Worm (Caenorhabditis elegans) whole organism, early embryonic: ENCODE results near the gene ckk-1.

Source experiments
- B0310.2 ChIP-seq: sonication (generic microtip); optimal IDR thresholded peaks from 2 replicates; lab custom pipeline; 2016; ENCODE audit warnings: mild to moderate bottlenecking, missing genetic modification characterization, missing compliant biosample characterization
- F13C5.2 ChIP-seq: sonication (generic microtip); optimal IDR thresholded peaks from 2 replicates; lab custom pipeline; 2017; ENCODE audit warnings: mild to moderate bottlenecking, missing genetic modification characterization, inconsistent platforms, missing compliant biosample characterization
- aly-1 ChIP-seq: sonication (generic microtip); optimal IDR thresholded peaks from 2 replicates; lab custom pipeline; 2016; ENCODE audit warnings: missing genetic modification characterization, missing compliant biosample characterization
- ama-1 ChIP-seq: fragments of 150-350 bp; optimal IDR thresholded peaks from 2 replicates; lab custom pipeline; 2014
- ceh-13 ChIP-seq: fragments of 200-800 bp; sonication (Bioruptor generic); optimal IDR thresholded peaks from 2 replicates; lab custom pipeline; 2018; ENCODE audit warnings: mild to moderate bottlenecking, missing genetic modification characterization, missing compliant biosample characterization
- ceh-36 ChIP-seq: sonication (generic microtip); optimal IDR thresholded peaks from 2 replicates; lab custom pipeline; 2016; ENCODE audit warnings: missing genetic modification characterization, inconsistent platforms, missing compliant biosample characterization
- ets-7 ChIP-seq: sonication (generic microtip); optimal IDR thresholded peaks from 2 replicates; lab custom pipeline; 2016; ENCODE audit warnings: missing genotype, missing genetic modification characterization, missing compliant biosample characterization
- flt-1 ChIP-seq: fragments of 200-800 bp; sonication (Bioruptor generic); IDR thresholded peaks from 2 replicates; pipeline ENCODE4 v1.3.6; 2022; ENCODE audit warnings: missing genetic modification characterization, missing compliant biosample characterization
- hmbx-1 ChIP-seq: sonication (generic microtip); optimal IDR thresholded peaks from 2 replicates; lab custom pipeline; 2016; ENCODE audit warnings: mild to moderate bottlenecking, missing genetic modification characterization, missing compliant biosample characterization
- hmg-4 ChIP-seq: fragments of 200-800 bp; sonication (Bioruptor generic); optimal IDR thresholded peaks from 2 replicates; lab custom pipeline; 2018; ENCODE audit warnings: mild to moderate bottlenecking, missing genetic modification characterization, missing compliant biosample characterization
- hnd-1 ChIP-seq: sonication (generic microtip); optimal IDR thresholded peaks from 2 replicates; lab custom pipeline; 2016; ENCODE audit warnings: missing genetic modification characterization, missing compliant biosample characterization
- pes-1 ChIP-seq: fragments of 200-800 bp; sonication (Bioruptor generic); IDR thresholded peaks from 2 replicates; pipeline ENCODE4 v1.3.6; 2022; ENCODE audit warnings: missing genetic modification reagents, missing genetic modification characterization, missing compliant biosample characterization
- scrt-1 ChIP-seq: fragments of 200-800 bp; sonication (Bioruptor generic); IDR thresholded peaks from 2 replicates; pipeline ENCODE4 v1.3.6; 2022; ENCODE audit warnings: missing genetic modification characterization, missing compliant biosample characterization
- sea-1 ChIP-seq: fragments of 200-800 bp; sonication (Bioruptor generic); conservative IDR thresholded peaks from 2 replicates; pipeline ENCODE4 v1.3.6; 2022; ENCODE audit warnings: missing genetic modification characterization, missing compliant biosample characterization
- tbx-11 ChIP-seq: fragments of 200-800 bp; sonication (Bioruptor generic); IDR thresholded peaks from 2 replicates; pipeline ENCODE4 v1.3.6; 2022; ENCODE audit warnings: missing genetic modification characterization, missing compliant biosample characterization
- tbx-37 ChIP-seq: fragments of 200-800 bp; sonication (Bioruptor generic); conservative IDR thresholded peaks from 2 replicates; pipeline ENCODE4 v1.3.6; 2022; ENCODE audit warnings: missing genetic modification reagents, missing genetic modification characterization, missing compliant biosample characterization
- tra-4 ChIP-seq: sonication (generic microtip); optimal IDR thresholded peaks from 2 replicates; lab custom pipeline; 2017; ENCODE audit warnings: missing genetic modification characterization, missing compliant biosample characterization

ckk-1 gene

DNA sequence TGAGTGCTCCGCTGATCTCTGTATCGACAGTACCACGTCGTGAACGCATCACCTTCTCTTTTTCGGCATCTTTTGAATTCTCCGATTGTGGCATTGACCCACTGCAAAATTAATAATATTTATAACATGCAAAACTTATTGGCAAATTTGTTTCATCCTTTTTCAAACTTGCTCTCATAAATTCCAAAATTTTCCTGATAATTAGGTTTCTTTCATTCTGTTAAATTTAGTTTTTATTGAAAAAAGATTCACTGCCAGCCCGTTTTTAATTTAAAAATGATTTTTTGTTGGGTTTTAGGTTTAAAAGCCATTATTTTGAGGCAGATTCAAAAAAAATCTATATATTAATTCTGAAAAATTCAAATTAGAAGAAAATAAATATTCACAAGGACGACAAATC is 35.3 kb upstream of the ckk-1 start, which contains the start of gene wdr-37:
Gene wdr-37, minus strand, starts transcription at position 101 of the 400 bp plus-strand sequence.
- TF ChIP-seq hmg-4 (GFP tag; lab: Kevin White, UChicago): no peak
- TF ChIP-seq tbx-11 (GFP tag; lab: Robert Waterston, UW): no peak
- no peak for TF ChIP-seq hnd-1
- TF ChIP-seq sea-1 (GFP tag; lab: Robert Waterston, UW): no peak
- no peak for TF ChIP-seq ceh-36
- TF ChIP-seq aly-1 (tag; lab: Kevin White, UChicago): no peak
- TF ChIP-seq B0310.2: no peak

ce11 chrIII:5601999-5602398 is 33.3 kb upstream of the ckk-1 start:
- TF ChIP-seq tbx-11 (GFP tag; lab: Robert Waterston, UW) (peak; percentile 96), hmg-4 (GFP tag; lab: Kevin White, UChicago) (peak; percentile 99), ets-7 (tag; lab: Kevin White, UChicago) (peak; percentile 90), aly-1 (tag; lab: Kevin White, UChicago) (peak; percentile 99), ceh-13 (GFP tag; lab: Kevin White, UChicago) (peak; percentile 91), hmbx-1 (tag; lab: Kevin White, UChicago) (peak; percentile 91), sea-1 (GFP tag; lab: Robert Waterston, UW) (peak; percentile 97), scrt-1 (peak; percentile 98), hnd-1 (peak; percentile 86), tra-4 (tag; lab: Kevin White, UChicago) (peak; percentile 94), tbx-37 (GFP tag; lab: Robert Waterston, UW) (peak; percentile 96), ama-1 (no peak), B0310.2 (peak; percentile 96), ceh-36 (peak; percentile 97), F13C5.2 (tag; lab: Kevin White, UChicago) (peak; percentile 97), flt-1 (GFP tag; lab: Robert Waterston, UW) (peak; percentile 98), pes-1 (GFP tag; lab: Robert Waterston, UW) (peak; percentile 97)

ce11 chrIII:5603439-5603986 is 31.8 kb upstream of the ckk-1 start, which contains the start of gene madf-11:
TSS of gene madf-11 (minus strand) at chrIII:5603489.
- TF ChIP-seq flt-1 (GFP tag; lab: Robert Waterston, UW) (no peak), ceh-36 (no peak), hnd-1 (no peak), ama-1 (no peak), hmbx-1 (tag; lab: Kevin White, UChicago) (no peak), tbx-37 (GFP tag; lab: Robert Waterston, UW) (0 out of 2 replicates have a peak, but pooled peaks have one; percentile 33), scrt-1 (no peak), pes-1 (GFP tag; lab: Robert Waterston, UW) (no peak), ets-7 (tag; lab: Kevin White, UChicago) (peak; percentile 1), hmg-4 (GFP tag; lab: Kevin White, UChicago) (peak; percentile 68), ceh-13 (GFP tag; lab: Kevin White, UChicago) (no peak), tra-4 (tag; lab: Kevin White, UChicago) (no peak), tbx-11 (GFP tag; lab: Robert Waterston, UW) (no peak), B0310.2 (no peak), sea-1 (GFP tag; lab: Robert Waterston, UW) (no peak), F13C5.2 (tag; lab: Kevin White, UChicago) (peak; percentile 6), aly-1 (tag; lab: Kevin White, UChicago) (no peak)

ce11 chrIII:5604080-5604479 is 31.2 kb upstream of the ckk-1 start, which contains the start of gene xnd-1:
TSS of gene xnd-1 (plus strand) at chrIII:5604460.
- TF ChIP-seq ama-1 (no peak), tbx-11 (GFP tag; lab: Robert Waterston, UW) (no peak), ceh-13 (GFP tag; lab: Kevin White, UChicago) (no peak), F13C5.2 (tag; lab: Kevin White, UChicago) (no peak)

DNA sequence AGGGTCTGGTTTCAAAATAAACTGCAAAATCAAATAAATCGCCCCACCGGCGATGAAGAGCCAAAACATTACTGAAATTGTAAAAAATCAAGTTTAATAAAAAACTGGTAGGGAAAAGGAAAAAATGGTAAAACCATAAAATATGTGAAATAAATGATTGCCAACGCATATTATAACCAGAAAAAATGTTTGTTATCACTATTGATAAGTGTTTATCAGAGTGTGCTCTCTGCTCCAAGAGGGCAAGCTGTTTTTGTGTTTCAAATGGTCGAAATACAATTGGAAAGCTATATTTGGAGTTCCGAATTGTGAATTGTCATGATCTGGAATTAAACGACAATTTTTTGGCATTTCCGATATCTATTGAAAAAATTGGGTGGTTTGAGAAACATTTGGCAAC is 25.0 kb upstream of the ckk-1 start, which contains the start of gene C05D2.8:
Gene C05D2.8, minus strand, starts transcription at position 71 of the 400 bp plus-strand sequence.
- TF ChIP-seq ceh-36 (no peak), pes-1 (GFP tag; lab: Robert Waterston, UW) (no peak), hnd-1 (no peak), tra-4 (tag; lab: Kevin White, UChicago) (no peak), hmg-4 (GFP tag; lab: Kevin White, UChicago) (no peak), hmbx-1 (tag; lab: Kevin White, UChicago) (no peak), tbx-37 (GFP tag; lab: Robert Waterston, UW) (no peak), ama-1 (no peak), tbx-11 (GFP tag; lab: Robert Waterston, UW) (no peak), aly-1 (tag; lab: Kevin White, UChicago) (no peak), flt-1 (GFP tag; lab: Robert Waterston, UW) (no peak), ets-7 (tag; lab: Kevin White, UChicago) (no peak), B0310.2 (no peak)

ce11 chrIII:5611604-5612324 is 23.5 kb upstream of the ckk-1 start, which contains the start of gene bas-1:
TSS of gene bas-1 (plus strand) at chrIII:5612274.
- TF ChIP-seq flt-1 (GFP tag; lab: Robert Waterston, UW) (no peak), tbx-11 (GFP tag; lab: Robert Waterston, UW) (no peak), ets-7 (tag; lab: Kevin White, UChicago) (no peak), ceh-13 (GFP tag; lab: Kevin White, UChicago) (no peak)

ce11 chrIII:5614648-5615047 is 20.6 kb upstream of the ckk-1 start, which contains the start of gene basl-1:
TSS of gene basl-1 (plus strand) at chrIII:5614948.
- TF ChIP-seq aly-1 (tag; lab: Kevin White, UChicago) (no peak), F13C5.2 (tag; lab: Kevin White, UChicago) (no peak), ceh-13 (GFP tag; lab: Kevin White, UChicago) (no peak), B0310.2 (no peak), hmbx-1 (tag; lab: Kevin White, UChicago) (no peak), hnd-1 (no peak), ets-7 (tag; lab: Kevin White, UChicago) (no peak), scrt-1 (no peak), sea-1 (GFP tag; lab: Robert Waterston, UW) (no peak), ama-1 (no peak), tbx-11 (GFP tag; lab: Robert Waterston, UW) (no peak), tra-4 (tag; lab: Kevin White, UChicago) (no peak), pes-1 (GFP tag; lab: Robert Waterston, UW) (no peak), flt-1 (GFP tag; lab: Robert Waterston, UW) (no peak), ceh-36 (no peak), hmg-4 (GFP tag; lab: Kevin White, UChicago) (no peak)
